Worm (Caenorhabditis elegans) whole organism, L1 larva: ENCODE measurements around the gene glb-15.

Experiments
- C16A3.4 ChIP-seq: fragments of 150-350 bp; optimal IDR thresholded peaks from 2 replicates; lab custom pipeline; 2014; ENCODE audit warnings: missing biosample characterization, missing genetic modification characterization
- C34B4.2 ChIP-seq: sonication (generic microtip); optimal IDR thresholded peaks from 2 replicates; lab custom pipeline; 2017; ENCODE audit warnings: mild to moderate bottlenecking, missing genetic modification characterization, missing compliant biosample characterization
- Y116A8C.19 ChIP-seq: sonication (generic microtip); optimal IDR thresholded peaks from 2 replicates; lab custom pipeline; 2016; ENCODE audit warnings: missing compliant biosample characterization, missing genetic modification characterization, borderline replicate concordance
- aha-1 ChIP-seq: fragments of 150-350 bp; optimal IDR thresholded peaks from 2 replicates; lab custom pipeline; 2014; ENCODE audit warnings: missing biosample characterization, missing genetic modification characterization
- aly-2 ChIP-seq: fragments of 150-350 bp; optimal IDR thresholded peaks from 2 replicates; lab custom pipeline; 2014; ENCODE audit warnings: missing biosample characterization, missing genetic modification characterization
- ama-1 ChIP-seq: fragments of 150-350 bp; optimal IDR thresholded peaks from 2 replicates; lab custom pipeline; 2014
- ceh-8 ChIP-seq: fragments of 200-800 bp; sonication (Bioruptor generic); optimal IDR thresholded peaks from 2 replicates; lab custom pipeline; 2018; ENCODE audit warnings: mild to moderate bottlenecking, missing genetic modification characterization, moderate library complexity, missing compliant biosample characterization
- ceh-82 ChIP-seq, 3 experiments: fragments of 150-350 bp in 1 of 3; sonication (generic microtip) in 2 of 3; optimal IDR thresholded peaks; 2 replicates each; lab custom pipeline; 2014 to 2017; ENCODE audit warnings: missing biosample characterization in 3 of 3, missing genetic modification characterization in 3 of 3
- ces-1 ChIP-seq: fragments of 150-350 bp; optimal IDR thresholded peaks from 2 replicates; lab custom pipeline; 2014; ENCODE audit warnings: missing biosample characterization, missing genetic modification reagents, missing genetic modification characterization
- efl-1 ChIP-seq, 4 experiments: fragments of 150-350 bp; optimal IDR thresholded peaks in 3 of 4; peaks in 1 of 4; 1 replicate in 1 of 4; 2 replicates in 3 of 4; lab custom pipeline; 2014; ENCODE audit warnings: missing biosample characterization in 2 of 4, missing genetic modification characterization in 2 of 4, missing genetic modification reagents in 2 of 4
- elt-2 ChIP-seq: sonication (generic microtip); optimal IDR thresholded peaks from 2 replicates; lab custom pipeline; 2016; ENCODE audit warnings: missing genetic modification characterization, mild to moderate bottlenecking, inconsistent platforms, missing compliant biosample characterization, missing genetic modification reagents
- ets-5 ChIP-seq: fragments of 200-800 bp; sonication (Bioruptor generic); IDR thresholded peaks from 2 replicates; pipeline ENCODE4 v1.3.6; 2022; ENCODE audit warnings: missing genetic modification characterization, missing compliant biosample characterization
- fkh-10 ChIP-seq: sonication (generic microtip); optimal IDR thresholded peaks from 2 replicates; lab custom pipeline; 2017; ENCODE audit warnings: missing biosample characterization, missing genetic modification reagents, missing genetic modification characterization
- fkh-8 ChIP-seq: sonication (generic microtip); optimal IDR thresholded peaks from 2 replicates; lab custom pipeline; 2016; ENCODE audit warnings: mild to moderate bottlenecking, missing genetic modification characterization, missing compliant biosample characterization
- grh-1 ChIP-seq: fragments of 200-800 bp; sonication (Bioruptor generic); IDR thresholded peaks from 2 replicates; pipeline ENCODE4 v1.3.6; 2022; ENCODE audit warnings: missing genetic modification reagents, missing genetic modification characterization, missing compliant biosample characterization
- hlh-4 ChIP-seq: sonication (generic microtip); optimal IDR thresholded peaks from 2 replicates; lab custom pipeline; 2016; ENCODE audit warnings: mild to moderate bottlenecking, missing genetic modification characterization, missing compliant biosample characterization
- hpl-2 ChIP-seq: fragments of 150-350 bp; optimal IDR thresholded peaks from 2 replicates; lab custom pipeline; 2014; ENCODE audit warnings: missing biosample characterization, missing genetic modification reagents, missing genetic modification characterization
- isw-1 ChIP-seq: fragments of 200-800 bp; sonication (Bioruptor generic); IDR thresholded peaks from 2 replicates; pipeline ENCODE4 v1.3.6; 2022; ENCODE audit warnings: missing genetic modification characterization, missing compliant biosample characterization
- jun-1 ChIP-seq: fragments of 150-350 bp; optimal IDR thresholded peaks from 2 replicates; lab custom pipeline; 2014; ENCODE audit warnings: missing biosample characterization, missing genetic modification reagents, missing genetic modification characterization
- lin-13 ChIP-seq: fragments of 150-350 bp; optimal IDR thresholded peaks from 2 replicates; lab custom pipeline; 2014; ENCODE audit warnings: missing biosample characterization, missing genetic modification reagents, missing genetic modification characterization
- lin-14 ChIP-seq: fragments of 200-800 bp; sonication (Bioruptor generic); optimal IDR thresholded peaks from 2 replicates; lab custom pipeline; 2018; ENCODE audit warnings: mild to moderate bottlenecking, missing genetic modification characterization, moderate library complexity, missing compliant biosample characterization
- lin-15B ChIP-seq: fragments of 150-350 bp; sonication (generic microtip); optimal IDR thresholded peaks from 3 replicates; lab custom pipeline; 2014; ENCODE audit warnings: missing biosample characterization, missing genetic modification characterization
- lin-35 ChIP-seq, 2 experiments: fragments of 150-350 bp; optimal IDR thresholded peaks; 2 replicates each; lab custom pipeline; 2014; ENCODE audit warnings: missing biosample characterization in 2 of 2, missing genetic modification characterization in 2 of 2, missing genetic modification reagents in 2 of 2
- lin-39 ChIP-seq: fragments of 150-350 bp; optimal IDR thresholded peaks from 2 replicates; lab custom pipeline; 2014; ENCODE audit warnings: missing biosample characterization, missing genetic modification reagents, missing genetic modification characterization
- lir-3 ChIP-seq: sonication (generic microtip); optimal IDR thresholded peaks from 2 replicates; lab custom pipeline; 2016; ENCODE audit warnings: mild to moderate bottlenecking, missing genetic modification characterization, moderate library complexity, missing compliant biosample characterization; ENCODE audit not compliant: poor library complexity
- lsy-2 ChIP-seq, 2 experiments: fragments of 150-350 bp; optimal IDR thresholded peaks; 2 replicates each; lab custom pipeline; 2014; ENCODE audit warnings: missing biosample characterization in 2 of 2, missing genetic modification characterization in 2 of 2
- mdl-1 ChIP-seq, 2 experiments: fragments of 150-350 bp; optimal IDR thresholded peaks; 2 replicates each; lab custom pipeline; 2014 to 2017; ENCODE audit warnings: missing biosample characterization in 2 of 2, missing genetic modification characterization in 2 of 2, inconsistent platforms in 1 of 2
- mef-2 ChIP-seq: fragments of 150-350 bp; optimal IDR thresholded peaks from 2 replicates; lab custom pipeline; 2014; ENCODE audit warnings: missing biosample characterization, missing genetic modification characterization
- mep-1 ChIP-seq: fragments of 150-350 bp; optimal IDR thresholded peaks from 2 replicates; lab custom pipeline; 2014; ENCODE audit warnings: missing biosample characterization, missing genetic modification characterization
- nhr-12 ChIP-seq: sonication (generic microtip); optimal IDR thresholded peaks from 2 replicates; lab custom pipeline; 2017; ENCODE audit warnings: missing biosample characterization, missing genetic modification characterization
- nhr-19 ChIP-seq: fragments of 200-800 bp; sonication (Bioruptor generic); conservative IDR thresholded peaks from 2 replicates; pipeline ENCODE4 v1.3.6; 2022; ENCODE audit warnings: missing genetic modification characterization, missing compliant biosample characterization
- nhr-20 ChIP-seq: sonication (generic microtip); optimal IDR thresholded peaks from 2 replicates; lab custom pipeline; 2016; ENCODE audit warnings: mild to moderate bottlenecking, missing genetic modification characterization, missing compliant biosample characterization
- nhr-77 ChIP-seq: fragments of 150-350 bp; optimal IDR thresholded peaks from 2 replicates; lab custom pipeline; 2014; ENCODE audit warnings: missing biosample characterization, missing genetic modification characterization
- nhr-84 ChIP-seq: sonication (generic microtip); optimal IDR thresholded peaks from 2 replicates; lab custom pipeline; 2017; ENCODE audit warnings: missing biosample characterization, missing genetic modification characterization
- nhr-90 ChIP-seq: sonication (generic microtip); optimal IDR thresholded peaks from 2 replicates; lab custom pipeline; 2016; ENCODE audit warnings: mild to moderate bottlenecking, missing genetic modification characterization, missing compliant biosample characterization; ENCODE audit not compliant: poor library complexity
- pag-3 ChIP-seq: sonication (generic microtip); optimal IDR thresholded peaks from 2 replicates; lab custom pipeline; 2017; ENCODE audit warnings: missing genetic modification characterization, mild to moderate bottlenecking, missing compliant biosample characterization, antibody characterized with exemption, borderline replicate concordance; ENCODE audit not compliant: insufficient read depth
- pqm-1 ChIP-seq: sonication (generic microtip); optimal IDR thresholded peaks from 3 replicates; lab custom pipeline; 2017; ENCODE audit warnings: missing biosample characterization, missing genetic modification characterization
- rnt-1 ChIP-seq: sonication (generic microtip); optimal IDR thresholded peaks from 2 replicates; lab custom pipeline; 2016; ENCODE audit warnings: mild to moderate bottlenecking, missing genetic modification characterization, moderate library complexity, missing compliant biosample characterization
- skn-1 ChIP-seq: fragments of 150-350 bp; optimal IDR thresholded peaks from 2 replicates; lab custom pipeline; 2014; ENCODE audit warnings: missing biosample characterization, missing genetic modification characterization
- sox-4 ChIP-seq: sonication (generic microtip); optimal IDR thresholded peaks from 2 replicates; lab custom pipeline; 2016; ENCODE audit warnings: missing genetic modification characterization, missing compliant biosample characterization
- sup-37 ChIP-seq: fragments of 200-800 bp; sonication (Bioruptor generic); optimal IDR thresholded peaks from 2 replicates; lab custom pipeline; 2018; ENCODE audit warnings: mild to moderate bottlenecking, missing genetic modification characterization, missing compliant biosample characterization
- tlp-1 ChIP-seq: fragments of 150-350 bp; optimal IDR thresholded peaks from 2 replicates; lab custom pipeline; 2014; ENCODE audit warnings: missing biosample characterization, missing genetic modification characterization
- unc-130 ChIP-seq: fragments of 150-350 bp; optimal IDR thresholded peaks from 2 replicates; lab custom pipeline; 2017; ENCODE audit warnings: missing biosample characterization, missing genetic modification characterization, inconsistent platforms
- vab-15 ChIP-seq: sonication (generic microtip); optimal IDR thresholded peaks from 2 replicates; lab custom pipeline; 2017; ENCODE audit warnings: missing genotype, mild to moderate bottlenecking, missing genetic modification characterization, missing compliant biosample characterization
- xbp-1 ChIP-seq: sonication (generic microtip); optimal IDR thresholded peaks from 2 replicates; lab custom pipeline; 2016; ENCODE audit warnings: missing genetic modification characterization, missing compliant biosample characterization
- zag-1 ChIP-seq: fragments of 150-350 bp; optimal IDR thresholded peaks from 2 replicates; lab custom pipeline; 2014; ENCODE audit warnings: missing biosample characterization, missing genetic modification characterization

The glb-15 gene

ce11 chrV:11653095-11653494 lies 35.0 kb upstream of the glb-15 start:
- no peak for TF ChIP-seq pqm-1
- TF ChIP-seq efl-1 (optimal IDR thresholded peaks at IDR 0.05; lab: Kevin White, UChicago): no peak
- no peak for TF ChIP-seq efl-1 (GFP tag; optimal IDR thresholded peaks at IDR 0.05 in 1 of 2; lab: Kevin White, UChicago)
- TF ChIP-seq lin-13 (GFP tag; lab: Kevin White, UChicago): no peak
- no peak for TF ChIP-seq C34B4.2 (tag; lab: Kevin White, UChicago)
- no peak for TF ChIP-seq pag-3 (tag; lab: Kevin White, UChicago)
- TF ChIP-seq aha-1: no peak
- TF ChIP-seq zag-1 (tag; lab: Kevin White, UChicago): no peak
- TF ChIP-seq fkh-8 (tag; lab: Kevin White, UChicago): no peak
- TF ChIP-seq C16A3.4: no peak
- no peak for TF ChIP-seq grh-1 (GFP tag; lab: Robert Waterston, UW)
- TF ChIP-seq ceh-8 (GFP tag; lab: Kevin White, UChicago): no peak
- no peak for TF ChIP-seq nhr-19 (GFP tag; lab: Robert Waterston, UW)

- TF ChIP-seq mep-1 (no peak), rnt-1 (tag; lab: Kevin White, UChicago) (no peak), xbp-1 (tag; lab: Kevin White, UChicago) (no peak), hlh-4 (tag; lab: Kevin White, UChicago) (no peak), mdl-1 (tag; optimal IDR thresholded peaks at IDR 0.05; lab: Kevin White, UChicago) (no peak), tlp-1 (tag; lab: Kevin White, UChicago) (no peak), lsy-2 (tag; optimal IDR thresholded peaks at IDR 0.05; lab: Kevin White, UChicago) (no peak), unc-130 (tag; lab: Kevin White, UChicago) (no peak), lin-13 (GFP tag; lab: Kevin White, UChicago) (no peak), sup-37 (GFP tag; lab: Kevin White, UChicago) (no peak), jun-1 (tag; lab: Kevin White, UChicago) (peak; percentile 6), nhr-90 (tag; lab: Kevin White, UChicago) (no peak), vab-15 (tag; lab: Kevin White, UChicago) (no peak), isw-1 (GFP tag; lab: Robert Waterston, UW) (no peak), lin-15B (no peak), Y116A8C.19 (tag; lab: Kevin White, UChicago) (no peak), lin-14 (GFP tag; lab: Kevin White, UChicago) (peak; percentile 8), nhr-12 (tag; lab: Kevin White, UChicago) (no peak), elt-2 (tag; lab: Kevin White, UChicago) (peak; percentile 95), mef-2 (no peak), skn-1 (tag; lab: Kevin White, UChicago) (no peak), fkh-10 (no peak), lir-3 (tag; lab: Kevin White, UChicago) (no peak), ama-1 (lab: Kevin White, UChicago) (no peak), zag-1 (tag; lab: Kevin White, UChicago) (no peak), pqm-1 (peak; percentile 57), lin-35 (GFP tag; optimal IDR thresholded peaks at IDR 0.05; lab: Kevin White, UChicago) (no peak), lin-39 (tag; lab: Kevin White, UChicago) (no peak), ceh-82 (tag; optimal IDR thresholded peaks at IDR 0.05; lab: Kevin White, UChicago) (no peak), aly-2 (tag; lab: Kevin White, UChicago) (no peak), nhr-84 (tag; lab: Kevin White, UChicago) (no peak), nhr-77 (tag; lab: Kevin White, UChicago) (no peak), ces-1 (GFP tag; lab: Kevin White, UChicago) (no peak), hpl-2 (GFP tag; lab: Kevin White, UChicago) (no peak), nhr-20 (tag; lab: Kevin White, UChicago) (peak; percentile 16), ets-5 (GFP tag; lab: Robert Waterston, UW) (no peak), sox-4 (tag; lab: Kevin White, UChicago) (no peak), efl-1 (optimal IDR thresholded peaks at IDR 0.05; lab: Kevin White, UChicago) (no peak), efl-1 (GFP tag; optimal IDR thresholded peaks at IDR 0.05 in 1 of 2; lab: Kevin White, UChicago) (peak in 1 of 2 experiments; percentile 78), fkh-8 (tag; lab: Kevin White, UChicago) (no peak)
These were observed 32.6 kb upstream of the glb-15 start, which contains the start of gene zip-10 for ce11 chrV:11650720-11651119. Gene zip-10, minus strand, starts transcription at chrV:11650762.
